Fruit fly (Drosophila melanogaster) S2 (cell line): ENCODE results near the gene Dhfr.

Source experiments
- CG8478 ChIP-seq: fragments of >200 bp; optimal IDR thresholded peaks from 2 replicates; lab custom pipeline; 2018
- CTCF ChIP-seq, 2 experiments: fragments of >200 bp; optimal IDR thresholded peaks; 2 replicates each; lab custom pipeline; 2018

- TF ChIP-seq CG8478 (lab: Kevin White, UChicago) = no peak
- TF ChIP-seq CTCF (optimal IDR thresholded peaks at IDR 0.05; lab: Kevin White, UChicago) = no peak
These were observed 3.9 kb upstream of the Dhfr start, which contains the start of gene Gyc89Db for dm6 chr3R:16477033-16477432.
